Worm (Caenorhabditis elegans) whole organism, L1 larva: ENCODE measurements around the gene H40L08.1.

Source experiments
- C16A3.4 ChIP-seq: fragments of 150-350 bp; optimal IDR thresholded peaks from 2 replicates; lab custom pipeline; 2014; ENCODE audit warnings: missing biosample characterization, missing genetic modification characterization
- aha-1 ChIP-seq: fragments of 150-350 bp; optimal IDR thresholded peaks from 2 replicates; lab custom pipeline; 2014; ENCODE audit warnings: missing biosample characterization, missing genetic modification characterization
- alr-1 ChIP-seq: fragments of 200-800 bp; sonication (Bioruptor generic); optimal IDR thresholded peaks from 2 replicates; lab custom pipeline; 2018; ENCODE audit warnings: borderline replicate concordance, mild to moderate bottlenecking, missing genetic modification characterization, missing compliant biosample characterization
- aly-2 ChIP-seq: fragments of 150-350 bp; optimal IDR thresholded peaks from 2 replicates; lab custom pipeline; 2014; ENCODE audit warnings: missing biosample characterization, missing genetic modification characterization
- blmp-1 ChIP-seq: fragments of 150-350 bp; optimal IDR thresholded peaks from 2 replicates; lab custom pipeline; 2014; ENCODE audit warnings: missing biosample characterization, missing genetic modification characterization
- ceh-82 ChIP-seq, 3 experiments: fragments of 150-350 bp in 1 of 3; sonication (generic microtip) in 2 of 3; optimal IDR thresholded peaks; 2 replicates each; lab custom pipeline; 2014 to 2017; ENCODE audit warnings: missing biosample characterization in 3 of 3, missing genetic modification characterization in 3 of 3
- dsc-1 ChIP-seq: sonication (generic microtip); optimal IDR thresholded peaks from 2 replicates; lab custom pipeline; 2016; ENCODE audit warnings: mild to moderate bottlenecking, missing genetic modification characterization, missing compliant biosample characterization
- efl-1 ChIP-seq, 4 experiments: fragments of 150-350 bp; optimal IDR thresholded peaks in 3 of 4; peaks in 1 of 4; 1 replicate in 1 of 4; 2 replicates in 3 of 4; lab custom pipeline; 2014; ENCODE audit warnings: missing biosample characterization in 2 of 4, missing genetic modification characterization in 2 of 4, missing genetic modification reagents in 2 of 4
- egl-13 ChIP-seq: sonication (generic microtip); optimal IDR thresholded peaks from 2 replicates; lab custom pipeline; 2016; ENCODE audit warnings: missing genotype, missing genetic modification reagents, missing genetic modification characterization, missing compliant biosample characterization
- elt-3 ChIP-seq, 6 experiments: fragments of 150-350 bp in 1 of 6; sonication (generic microtip); optimal IDR thresholded peaks; 2 replicates each; lab custom pipeline; 2017 to 2018; ENCODE audit warnings: missing biosample characterization in 6 of 6, missing genetic modification characterization in 6 of 6, inconsistent platforms in 1 of 6
- ets-5 ChIP-seq: fragments of 200-800 bp; sonication (Bioruptor generic); IDR thresholded peaks from 2 replicates; pipeline ENCODE4 v1.3.6; 2022; ENCODE audit warnings: missing genetic modification characterization, missing compliant biosample characterization
- fkh-8 ChIP-seq: sonication (generic microtip); optimal IDR thresholded peaks from 2 replicates; lab custom pipeline; 2016; ENCODE audit warnings: mild to moderate bottlenecking, missing genetic modification characterization, missing compliant biosample characterization
- fos-1 ChIP-seq: fragments of 150-350 bp; optimal IDR thresholded peaks from 2 replicates; lab custom pipeline; 2014; ENCODE audit warnings: missing biosample characterization, missing genetic modification characterization
- grh-1 ChIP-seq: fragments of 200-800 bp; sonication (Bioruptor generic); IDR thresholded peaks from 2 replicates; pipeline ENCODE4 v1.3.6; 2022; ENCODE audit warnings: missing genetic modification reagents, missing genetic modification characterization, missing compliant biosample characterization
- hlh-4 ChIP-seq: sonication (generic microtip); optimal IDR thresholded peaks from 2 replicates; lab custom pipeline; 2016; ENCODE audit warnings: mild to moderate bottlenecking, missing genetic modification characterization, missing compliant biosample characterization
- lin-14 ChIP-seq: fragments of 200-800 bp; sonication (Bioruptor generic); optimal IDR thresholded peaks from 2 replicates; lab custom pipeline; 2018; ENCODE audit warnings: mild to moderate bottlenecking, missing genetic modification characterization, moderate library complexity, missing compliant biosample characterization
- lin-35 ChIP-seq, 2 experiments: fragments of 150-350 bp; optimal IDR thresholded peaks; 2 replicates each; lab custom pipeline; 2014; ENCODE audit warnings: missing biosample characterization in 2 of 2, missing genetic modification characterization in 2 of 2, missing genetic modification reagents in 2 of 2
- mab-9 ChIP-seq: fragments of 200-800 bp; sonication (Bioruptor generic); IDR thresholded peaks from 2 replicates; pipeline ENCODE4 v1.3.6; 2022; ENCODE audit warnings: missing genetic modification reagents, missing genetic modification characterization, missing compliant biosample characterization
- mep-1 ChIP-seq: fragments of 150-350 bp; optimal IDR thresholded peaks from 2 replicates; lab custom pipeline; 2014; ENCODE audit warnings: missing biosample characterization, missing genetic modification characterization
- nhr-19 ChIP-seq: fragments of 200-800 bp; sonication (Bioruptor generic); conservative IDR thresholded peaks from 2 replicates; pipeline ENCODE4 v1.3.6; 2022; ENCODE audit warnings: missing genetic modification characterization, missing compliant biosample characterization
- nhr-20 ChIP-seq: sonication (generic microtip); optimal IDR thresholded peaks from 2 replicates; lab custom pipeline; 2016; ENCODE audit warnings: mild to moderate bottlenecking, missing genetic modification characterization, missing compliant biosample characterization
- nhr-47 ChIP-seq: sonication (generic microtip); optimal IDR thresholded peaks from 2 replicates; lab custom pipeline; 2016; ENCODE audit warnings: mild to moderate bottlenecking, missing genetic modification characterization, moderate library complexity, missing compliant biosample characterization
- nhr-71 ChIP-seq: sonication (generic microtip); optimal IDR thresholded peaks from 2 replicates; lab custom pipeline; 2016; ENCODE audit warnings: mild to moderate bottlenecking, missing genetic modification characterization, moderate library complexity, missing compliant biosample characterization
- nhr-85 ChIP-seq: sonication (generic microtip); peaks from one replicate; lab custom pipeline; 2016; ENCODE audit warnings: missing genetic modification characterization, inconsistent platforms, missing compliant biosample characterization
- rnt-1 ChIP-seq: sonication (generic microtip); optimal IDR thresholded peaks from 2 replicates; lab custom pipeline; 2016; ENCODE audit warnings: mild to moderate bottlenecking, missing genetic modification characterization, moderate library complexity, missing compliant biosample characterization
- snpc-4 ChIP-seq: fragments of 150-350 bp; optimal IDR thresholded peaks from 2 replicates; lab custom pipeline; 2014; ENCODE audit warnings: missing biosample characterization, missing genetic modification characterization
- sox-4 ChIP-seq: sonication (generic microtip); optimal IDR thresholded peaks from 2 replicates; lab custom pipeline; 2016; ENCODE audit warnings: missing genetic modification characterization, missing compliant biosample characterization
- sptf-1 ChIP-seq: fragments of 150-350 bp; optimal IDR thresholded peaks from 2 replicates; lab custom pipeline; 2014; ENCODE audit warnings: missing biosample characterization, missing genetic modification characterization
- swsn-7 ChIP-seq: sonication (generic microtip); optimal IDR thresholded peaks from 2 replicates; lab custom pipeline; 2016; ENCODE audit warnings: missing genetic modification characterization, missing compliant biosample characterization
- zip-4 ChIP-seq: fragments of 200-800 bp; sonication (Bioruptor generic); optimal IDR thresholded peaks from 2 replicates; lab custom pipeline; 2018; ENCODE audit warnings: mild to moderate bottlenecking, missing genetic modification characterization, moderate library complexity, missing compliant biosample characterization

Gene H40L08.1

ce11 chrX:15077597-15078261 lies 6.2 kb downstream of the H40L08.1 start, which contains the start of the genes H40L08.8, H40L08.2 and H40L08.7 (continued):
- TF ChIP-seq nhr-47 (peak; percentile 16), nhr-19 (peak; percentile 48), aha-1 (tag; lab: Kevin White, UChicago) (no peak), swsn-7 (tag; lab: Kevin White, UChicago) (no peak), nhr-20 (tag; lab: Kevin White, UChicago) (peak; percentile 82), nhr-71 (tag; lab: Kevin White, UChicago) (peak; percentile 71), zip-4 (GFP tag; lab: Kevin White, UChicago) (no peak), grh-1 (GFP tag; lab: Robert Waterston, UW) (peak; percentile 33; the same call in 1 of the 2 replicates), mep-1 (tag; lab: Kevin White, UChicago) (no peak)
- TF ChIP-seq, all 84 proteins: peak for 16

ce11 chrX:15076909-15077308 lies 7.0 kb downstream of the H40L08.1 start:
- TF ChIP-seq lin-35 (GFP tag; optimal IDR thresholded peaks at IDR 0.05; lab: Kevin White, UChicago) (peak in 1 of 2 experiments; percentile 22), alr-1 (tag; lab: Kevin White, UChicago) (no peak), egl-13 (tag; lab: Kevin White, UChicago) (no peak)

- TF ChIP-seq sox-4 (no peak), rnt-1 (tag; lab: Kevin White, UChicago) (peak; percentile 3), nhr-71 (tag; lab: Kevin White, UChicago) (peak; percentile 4), elt-3 (tag; optimal IDR thresholded peaks at IDR 0.05; lab: Kevin White, UChicago) (peak in 2 of 6 experiments; percentile 31 to 35), lin-14 (GFP tag; lab: Kevin White, UChicago) (peak; percentile 21), fos-1 (no peak), nhr-20 (tag; lab: Kevin White, UChicago) (peak; percentile 47), nhr-85 (peak; percentile 72), blmp-1 (tag; lab: Kevin White, UChicago) (no peak)
Measured at ce11 chrX:15076042-15076565, 7.8 kb downstream of the H40L08.1 start, which contains the start of the genes H40L08.3 and H40L08.9. Gene H40L08.3, minus strand, starts transcription at chrX:15076092. Gene H40L08.9, minus strand, starts transcription at chrX:15076480.

- TF ChIP-seq C16A3.4 (no peak), snpc-4 (tag; lab: Kevin White, UChicago) (peak; percentile 11), efl-1 (optimal IDR thresholded peaks at IDR 0.05; lab: Kevin White, UChicago) (no peak), efl-1 (GFP tag; optimal IDR thresholded peaks at IDR 0.05 in 1 of 2; lab: Kevin White, UChicago) (peak in 1 of 2 experiments; percentile 53), sptf-1 (tag; lab: Kevin White, UChicago) (no peak), aly-2 (tag; lab: Kevin White, UChicago) (no peak), nhr-85 (peak; percentile 9)
Measured at ce11 chrX:15075170-15075569, 8.7 kb downstream of the H40L08.1 start.

- no peak for TF ChIP-seq dsc-1
- peak; percentile 34 for TF ChIP-seq snpc-4 (tag; lab: Kevin White, UChicago)
- no peak for TF ChIP-seq ets-5 (GFP tag; lab: Robert Waterston, UW)
- TF ChIP-seq fkh-8 (tag; lab: Kevin White, UChicago): no peak
- no peak for TF ChIP-seq mab-9 (GFP tag; lab: Robert Waterston, UW)
- no peak for TF ChIP-seq ceh-82 (tag; optimal IDR thresholded peaks at IDR 0.05; lab: Kevin White, UChicago)
- TF ChIP-seq sptf-1 (tag; lab: Kevin White, UChicago): no peak
- TF ChIP-seq hlh-4 (tag; lab: Kevin White, UChicago): no peak
Measured at ce11 chrX:15073479-15073878, 10.4 kb downstream of the H40L08.1 start.
